Fruit fly (Drosophila melanogaster) whole organism, embryonic: ENCODE measurements around the gene CRAT.

Experiments
- BtbVII ChIP-seq: fragments of 200-800 bp; sonication (Bioruptor generic); optimal IDR thresholded peaks from 3 replicates; lab custom pipeline; 2017; ENCODE audit warnings: missing biosample characterization, mild to moderate bottlenecking, missing genetic modification characterization
- Bteb2 ChIP-seq: fragments of 200-800 bp; sonication (Bioruptor generic); optimal IDR thresholded peaks from 2 replicates; lab custom pipeline; 2016; ENCODE audit warnings: missing biosample characterization, missing genetic modification characterization
- CG10274 ChIP-seq: fragments of 200-800 bp; sonication (Bioruptor generic); optimal IDR thresholded peaks from 3 replicates; lab custom pipeline; 2017; ENCODE audit warnings: missing biosample characterization, mild to moderate bottlenecking, missing genetic modification characterization
- CG10462 ChIP-seq: fragments of 200-800 bp; sonication (Bioruptor generic); optimal IDR thresholded peaks from 2 replicates; lab custom pipeline; 2016; ENCODE audit warnings: missing biosample characterization, missing genetic modification characterization
- CG10565 ChIP-seq: fragments of 200-800 bp; sonication (Bioruptor generic); optimal IDR thresholded peaks from 3 replicates; lab custom pipeline; 2016; ENCODE audit warnings: missing biosample characterization, mild to moderate bottlenecking, missing genetic modification characterization
- CG11093 ChIP-seq: fragments of 200-800 bp; sonication (Bioruptor generic); IDR thresholded peaks from 3 replicates; pipeline ENCODE4 v1.3.6; 2022; ENCODE audit warnings: missing biosample characterization, missing genetic modification characterization
- CG11723 ChIP-seq: fragments of 200-800 bp; sonication (Bioruptor generic); optimal IDR thresholded peaks from 2 replicates; lab custom pipeline; 2017; ENCODE audit warnings: missing biosample characterization, mild to moderate bottlenecking, missing genetic modification characterization
- CG12744 ChIP-seq: fragments of 200-800 bp; sonication (Bioruptor generic); optimal IDR thresholded peaks from 2 replicates; lab custom pipeline; 2016; ENCODE audit warnings: missing biosample characterization, missing genetic modification characterization
- CG13894 ChIP-seq: fragments of 200-800 bp; sonication (Bioruptor generic); optimal IDR thresholded peaks from 3 replicates; lab custom pipeline; 2018; ENCODE audit warnings: missing biosample characterization, mild to moderate bottlenecking, missing genetic modification characterization, moderate library complexity
- CG14050 ChIP-seq: fragments of 200-800 bp; sonication (Bioruptor generic); IDR thresholded peaks from 3 replicates; pipeline ENCODE4 v1.3.6; 2022; ENCODE audit warnings: missing biosample characterization, missing genetic modification characterization
- CG14441 ChIP-seq: fragments of 200-800 bp; sonication (Bioruptor generic); IDR thresholded peaks from 2 replicates; pipeline ENCODE4 v1.3.6; 2022; ENCODE audit warnings: missing biosample characterization, missing genetic modification characterization
- CG15514 ChIP-seq: fragments of 200-800 bp; sonication (Bioruptor generic); optimal IDR thresholded peaks from 3 replicates; lab custom pipeline; 2017; ENCODE audit warnings: missing biosample characterization, missing genetic modification characterization, mild to moderate bottlenecking, moderate library complexity, missing genetic modification reagents
- CG16813 ChIP-seq: fragments of 200-800 bp; sonication (Bioruptor generic); IDR thresholded peaks from 3 replicates; pipeline ENCODE4 v1.3.6; 2022; ENCODE audit warnings: missing biosample characterization, missing genetic modification characterization; ENCODE audit not compliant: partially characterized antibody
- CG17385 ChIP-seq: fragments of 200-800 bp; sonication (Bioruptor generic); optimal IDR thresholded peaks from 3 replicates; lab custom pipeline; 2018; ENCODE audit warnings: missing biosample characterization, mild to moderate bottlenecking, missing genetic modification characterization
- CG17612 ChIP-seq: fragments of 200-800 bp; sonication (Bioruptor generic); IDR thresholded peaks from 2 replicates; pipeline ENCODE4 v1.3.6; 2022; ENCODE audit warnings: missing biosample characterization, missing genetic modification characterization
- CG2120 ChIP-seq: fragments of 200-800 bp; sonication (Bioruptor generic); optimal IDR thresholded peaks from 3 replicates; lab custom pipeline; 2016; ENCODE audit warnings: missing biosample characterization, missing genetic modification characterization
- CG2889 ChIP-seq: fragments of 200-800 bp; sonication (Bioruptor generic); IDR thresholded peaks from 3 replicates; pipeline ENCODE4 v1.3.6; 2022; ENCODE audit warnings: missing biosample characterization, missing genetic modification characterization
- CG30403 ChIP-seq: fragments of 200-800 bp; sonication (Bioruptor generic); optimal IDR thresholded peaks from 3 replicates; lab custom pipeline; 2016; ENCODE audit warnings: missing biosample characterization, missing genetic modification characterization
- CG4854 ChIP-seq: fragments of 200-800 bp; sonication (Bioruptor generic); optimal IDR thresholded peaks from 2 replicates; lab custom pipeline; 2016; ENCODE audit warnings: missing biosample characterization, missing genetic modification characterization, inconsistent platforms
- CG6272 ChIP-seq: fragments of 200-800 bp; sonication (Bioruptor generic); IDR thresholded peaks from 2 replicates; pipeline ENCODE4 v1.3.6; 2022; ENCODE audit warnings: missing biosample characterization, missing genetic modification characterization
- CG6654 ChIP-seq: fragments of 200-800 bp; sonication (Bioruptor generic); optimal IDR thresholded peaks from 2 replicates; lab custom pipeline; 2017; ENCODE audit warnings: missing biosample characterization, mild to moderate bottlenecking, missing genetic modification characterization
- CHES-1-like ChIP-seq: fragments of 200-800 bp; sonication (Bioruptor generic); optimal IDR thresholded peaks from 2 replicates; lab custom pipeline; 2016; ENCODE audit warnings: missing biosample characterization, missing genetic modification characterization
- D19B ChIP-seq: fragments of 200-800 bp; sonication (Bioruptor generic); optimal IDR thresholded peaks from 2 replicates; lab custom pipeline; 2017; ENCODE audit warnings: missing biosample characterization, mild to moderate bottlenecking, missing genetic modification characterization
- Dad ChIP-seq: fragments of 200-800 bp; sonication (Bioruptor generic); optimal IDR thresholded peaks from 3 replicates; lab custom pipeline; 2016; ENCODE audit warnings: missing biosample characterization, missing genetic modification characterization
- Dbx ChIP-seq: fragments of 200-800 bp; sonication (Bioruptor generic); IDR thresholded peaks from 3 replicates; pipeline ENCODE4 v1.3.6; 2022; ENCODE audit warnings: missing biosample characterization, missing genetic modification characterization
- Deaf1 ChIP-seq: fragments of 200-800 bp; optimal IDR thresholded peaks from 3 replicates; lab custom pipeline; 2019; ENCODE audit warnings: missing biosample characterization, mild to moderate bottlenecking, missing genetic modification characterization, moderate library complexity
- Dek ChIP-seq: fragments of 200-800 bp; sonication (Bioruptor generic); optimal IDR thresholded peaks from 3 replicates; lab custom pipeline; 2019; ENCODE audit warnings: missing biosample characterization, mild to moderate bottlenecking, missing genetic modification characterization, moderate library complexity
- Myb ChIP-seq: fragments of 200-800 bp; sonication (Bioruptor generic); optimal IDR thresholded peaks from 2 replicates; lab custom pipeline; 2016; ENCODE audit warnings: missing biosample characterization, missing genetic modification characterization
- Side ChIP-seq: fragments of 200-800 bp; sonication (Bioruptor generic); optimal IDR thresholded peaks from 2 replicates; lab custom pipeline; 2016; ENCODE audit warnings: missing biosample characterization, missing genetic modification characterization
- Sry-β ChIP-seq: fragments of 200-800 bp; sonication (Bioruptor generic); optimal IDR thresholded peaks from 2 replicates; lab custom pipeline; 2018; ENCODE audit warnings: missing biosample characterization, mild to moderate bottlenecking, missing genetic modification characterization, moderate library complexity
- bcd ChIP-seq: fragments of 200-800 bp; sonication (Bioruptor generic); optimal IDR thresholded peaks from 2 replicates; lab custom pipeline; 2017; ENCODE audit warnings: missing biosample characterization, mild to moderate bottlenecking, missing genetic modification characterization
- btn ChIP-seq: fragments of 200-800 bp; sonication (Bioruptor generic); optimal IDR thresholded peaks from 2 replicates; lab custom pipeline; 2016; ENCODE audit warnings: missing biosample characterization, missing genetic modification characterization
- da ChIP-seq: fragments of 200-800 bp; sonication (Bioruptor generic); optimal IDR thresholded peaks from 2 replicates; lab custom pipeline; 2016; ENCODE audit warnings: missing biosample characterization, missing genetic modification characterization
- ewg ChIP-seq: fragments of 200-800 bp; sonication (Bioruptor generic); optimal IDR thresholded peaks from 3 replicates; lab custom pipeline; 2017; ENCODE audit warnings: mild to moderate bottlenecking, missing biosample characterization, missing genetic modification reagents, missing genetic modification characterization
- gsb ChIP-seq: fragments of 200-800 bp; sonication (Bioruptor generic); IDR thresholded peaks from 2 replicates; pipeline ENCODE4 v1.3.6; 2022; ENCODE audit warnings: missing biosample characterization, missing genetic modification characterization
- jigr1 ChIP-seq: fragments of 200-800 bp; sonication (Bioruptor generic); IDR thresholded peaks from 3 replicates; pipeline ENCODE4 v1.3.6; 2022; ENCODE audit warnings: missing biosample characterization, missing genetic modification characterization
- kay ChIP-seq: fragments of 200-800 bp; sonication (Bioruptor generic); optimal IDR thresholded peaks from 2 replicates; lab custom pipeline; 2016; ENCODE audit warnings: missing biosample characterization, missing genetic modification characterization
- knrl ChIP-seq: fragments of 200-800 bp; sonication (Bioruptor generic); IDR thresholded peaks from 3 replicates; pipeline ENCODE4 v1.3.6; 2022; ENCODE audit warnings: missing biosample characterization, missing genetic modification characterization; ENCODE audit not compliant: partially characterized antibody
- mam ChIP-seq: fragments of 200-800 bp; sonication (Bioruptor generic); optimal IDR thresholded peaks from 3 replicates; lab custom pipeline; 2016; ENCODE audit warnings: missing biosample characterization, missing genetic modification characterization
- mirr ChIP-seq: fragments of 200-800 bp; sonication (Bioruptor generic); optimal IDR thresholded peaks from 3 replicates; lab custom pipeline; 2018; ENCODE audit warnings: missing biosample characterization, mild to moderate bottlenecking, missing genetic modification characterization
- oc ChIP-seq: fragments of 200-800 bp; sonication (Bioruptor generic); optimal IDR thresholded peaks from 2 replicates; lab custom pipeline; 2018; ENCODE audit warnings: missing biosample characterization, mild to moderate bottlenecking, missing genetic modification characterization, moderate library complexity
- pb ChIP-seq: fragments of 200-800 bp; sonication (Bioruptor generic); optimal IDR thresholded peaks from 3 replicates; lab custom pipeline; 2016; ENCODE audit warnings: missing biosample characterization, missing genetic modification characterization
- pho ChIP-seq: fragments of 200-800 bp; sonication (Bioruptor generic); optimal IDR thresholded peaks from 2 replicates; lab custom pipeline; 2016; ENCODE audit warnings: missing biosample characterization, missing genetic modification characterization
- sc ChIP-seq, 3 experiments: fragments of >200 bp in 2 of 3; fragments of 200-800 bp in 1 of 3; sonication (Bioruptor generic) in 1 of 3; optimal IDR thresholded peaks; 2 replicates in 2 of 3; 3 replicates in 1 of 3; lab custom pipeline; 2017; ENCODE audit warnings: mild to moderate bottlenecking in 1 of 3, missing biosample characterization in 1 of 3, missing genetic modification characterization in 1 of 3, missing genetic modification reagents in 1 of 3
- sens ChIP-seq: fragments of 200-800 bp; sonication (Bioruptor generic); peaks from one replicate; lab custom pipeline; 2016; ENCODE audit warnings: missing biosample characterization, missing genetic modification characterization
- sens-2 ChIP-seq: fragments of 200-800 bp; sonication (Bioruptor generic); IDR thresholded peaks from 2 replicates; pipeline ENCODE4 v1.3.6; 2022; ENCODE audit warnings: missing biosample characterization, missing genetic modification characterization
- shn ChIP-seq: fragments of 200-800 bp; sonication (Bioruptor generic); optimal IDR thresholded peaks from 3 replicates; lab custom pipeline; 2016; ENCODE audit warnings: missing biosample characterization, missing genetic modification characterization
- tgo ChIP-seq: fragments of 200-800 bp; sonication (Bioruptor generic); IDR thresholded peaks from 3 replicates; pipeline ENCODE4 v1.3.6; 2022; ENCODE audit warnings: missing biosample characterization, missing genetic modification characterization
- tna ChIP-seq: fragments of 200-800 bp; sonication (Bioruptor generic); IDR thresholded peaks from 2 replicates; pipeline ENCODE4 v1.3.6; 2022; ENCODE audit warnings: missing biosample characterization, missing genetic modification characterization; ENCODE audit not compliant: partially characterized antibody
- trh ChIP-seq: fragments of 200-800 bp; sonication (Bioruptor generic); optimal IDR thresholded peaks from 2 replicates; lab custom pipeline; 2016; ENCODE audit warnings: missing biosample characterization, missing genetic modification characterization
- tup ChIP-seq: fragments of 200-800 bp; sonication (Bioruptor generic); optimal IDR thresholded peaks from 2 replicates; lab custom pipeline; 2016; ENCODE audit warnings: missing biosample characterization, mild to moderate bottlenecking, missing genetic modification characterization, moderate library complexity
- vfl ChIP-seq: fragments of 200-800 bp; sonication (Bioruptor generic); optimal IDR thresholded peaks from 2 replicates; lab custom pipeline; 2016; ENCODE audit warnings: missing biosample characterization, missing genetic modification characterization

CRAT gene

DNA sequence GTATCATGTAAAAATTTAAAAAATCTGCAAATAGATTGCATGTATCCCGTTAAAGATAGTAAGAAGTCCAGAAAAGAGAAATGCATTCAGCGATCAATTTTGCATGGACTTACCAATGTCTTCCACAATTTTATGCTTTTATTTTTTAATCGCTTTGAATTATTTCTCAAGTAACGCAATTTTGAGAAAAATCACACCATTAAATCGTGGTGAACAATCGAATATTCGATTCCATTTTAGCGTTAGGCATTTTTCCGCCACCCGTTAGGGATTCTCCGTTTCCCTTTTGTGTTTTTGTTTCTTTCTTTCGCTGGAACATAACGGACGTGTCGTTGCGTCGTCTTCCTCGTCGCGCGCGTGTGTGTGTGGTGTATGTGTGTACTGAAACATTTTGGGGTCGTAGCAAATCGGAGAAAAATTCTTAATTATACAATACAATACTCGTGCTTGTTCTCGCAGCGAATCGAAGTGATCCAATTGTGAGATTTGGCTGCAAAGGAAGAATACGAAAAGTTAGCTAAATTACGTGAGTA, 30.8 kb upstream of the CRAT start, which contains the start of gene gpp (continued):
- TF ChIP-seq knrl (GFP tag; lab: Robert Waterston, UW) (no peak), CG2120 (GFP tag; lab: Kevin White, UChicago) (no peak), btn (GFP tag; lab: Kevin White, UChicago) (no peak), Bteb2 (peak; percentile 11), Dek (tag; lab: Kevin White, UChicago) (no peak), CG4854 (GFP tag; lab: Kevin White, UChicago) (no peak), jigr1 (GFP tag; lab: Robert Waterston, UW) (no peak), kay (no peak), gsb (GFP tag; lab: Robert Waterston, UW) (no peak), Dbx (GFP tag; lab: Robert Waterston, UW) (no peak), tna (no peak), CG14050 (GFP tag; lab: Robert Waterston, UW) (no peak), Sry-β (no peak), Myb (GFP tag; lab: Kevin White, UChicago) (peak; percentile 50), CG17612 (no peak), sc (optimal IDR thresholded peaks at IDR 0.05; lab: Kevin White, UChicago) (no peak), sc (GFP tag; optimal IDR thresholded peaks at IDR 0.05; lab: Kevin White, UChicago) (no peak), vfl (no peak), CG14441 (GFP tag; lab: Robert Waterston, UW) (no peak), sens (GFP tag; lab: Kevin White, UChicago) (peak; percentile 95), pb (no peak), CG6654 (GFP tag; lab: Kevin White, UChicago) (no peak), D19B (GFP tag; lab: Kevin White, UChicago) (no peak), CG12744 (GFP tag; lab: Kevin White, UChicago) (no peak), CG15514 (GFP tag; lab: Kevin White, UChicago) (peak; percentile 19), BtbVII (GFP tag; lab: Kevin White, UChicago) (no peak), CG2889 (GFP tag; lab: Robert Waterston, UW) (no peak), Deaf1 (tag; lab: Kevin White, UChicago) (peak; percentile 20), ewg (GFP tag; lab: Kevin White, UChicago) (no peak), tup (GFP tag; lab: Kevin White, UChicago) (no peak), CG13894 (tag; lab: Kevin White, UChicago) (no peak), pho (GFP tag; lab: Kevin White, UChicago) (no peak), Dad (no peak), CG30403 (GFP tag; lab: Kevin White, UChicago) (no peak), trh (GFP tag; lab: Kevin White, UChicago) (no peak), CG6272 (GFP tag; lab: Robert Waterston, UW) (no peak), da (no peak), CG11093 (GFP tag; lab: Robert Waterston, UW) (no peak), mirr (peak; percentile 47), CG11723 (GFP tag; lab: Kevin White, UChicago) (no peak), tgo (GFP tag; lab: Robert Waterston, UW) (no peak), sens-2 (GFP tag; lab: Robert Waterston, UW) (no peak), CHES-1-like (GFP tag; lab: Kevin White, UChicago) (no peak), mam (GFP tag; lab: Kevin White, UChicago) (no peak), CG16813 (GFP tag; lab: Robert Waterston, UW) (no peak), oc (tag; lab: Kevin White, UChicago) (no peak), shn (no peak), Side (GFP tag; lab: Kevin White, UChicago) (peak; percentile 26), CG10565 (GFP tag; lab: Kevin White, UChicago) (no peak), CG17385 (GFP tag; lab: Kevin White, UChicago) (no peak), CG10462 (GFP tag; lab: Kevin White, UChicago) (no peak), CG10274 (no peak), bcd (no peak)
